Fruit fly (Drosophila melanogaster) whole organism: Measurements from ENCODE around the gene TfIIFalpha.
A peak's percentile ranks its signal among the peaks of the same experiment; 100 is the strongest.

Experiments used
- CG8478 ChIP-seq: fragments of >200 bp; optimal IDR thresholded peaks from 2 replicates; lab custom pipeline; 2018; ENCODE audit warnings: inconsistent platforms
- Dll ChIP-seq: fragments of >200 bp; optimal IDR thresholded peaks from 2 replicates; lab custom pipeline; 2017
- EcR ChIP-seq, 2 experiments: fragments of >200 bp; optimal IDR thresholded peaks; 2 replicates each; lab custom pipeline; 2017; ENCODE audit warnings: missing biosample characterization in 2 of 2, missing genetic modification characterization in 2 of 2, missing genetic modification reagents in 2 of 2
- pan ChIP-seq: fragments of >200 bp; optimal IDR thresholded peaks from 2 replicates; lab custom pipeline; 2017
- psq ChIP-seq: fragments of >200 bp; optimal IDR thresholded peaks from 2 replicates; lab custom pipeline; 2017
- usp ChIP-seq: fragments of >200 bp; optimal IDR thresholded peaks from 2 replicates; lab custom pipeline; 2017; ENCODE audit warnings: missing biosample characterization, missing genetic modification characterization, mixed read lengths

TfIIFalpha gene

DNA sequence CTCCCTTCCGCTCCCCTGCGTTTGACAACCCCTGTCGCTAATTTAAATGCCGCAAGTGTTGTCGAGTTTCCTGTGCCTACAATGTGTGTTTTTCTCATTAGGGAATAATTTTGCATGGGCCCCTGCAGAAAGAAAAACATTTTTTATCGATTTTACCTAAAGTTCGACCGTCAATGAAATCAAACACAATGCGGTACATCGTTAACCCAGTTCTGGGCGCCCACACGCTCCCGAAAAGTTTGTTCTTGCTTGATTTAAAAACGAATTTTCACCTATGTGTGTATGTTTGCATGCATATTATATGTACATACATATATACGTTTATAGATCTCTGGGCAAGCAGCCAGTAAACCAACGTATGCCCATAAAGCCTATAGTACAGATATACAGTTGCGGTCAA is 27.8 kb upstream of the TfIIFalpha start:
- TF ChIP-seq usp (GFP tag; lab: Kevin White, UChicago) (no peak), pan (lab: Kevin White, UChicago) (peak; percentile 31), CG8478 (no peak), Dll (no peak)

DNA sequence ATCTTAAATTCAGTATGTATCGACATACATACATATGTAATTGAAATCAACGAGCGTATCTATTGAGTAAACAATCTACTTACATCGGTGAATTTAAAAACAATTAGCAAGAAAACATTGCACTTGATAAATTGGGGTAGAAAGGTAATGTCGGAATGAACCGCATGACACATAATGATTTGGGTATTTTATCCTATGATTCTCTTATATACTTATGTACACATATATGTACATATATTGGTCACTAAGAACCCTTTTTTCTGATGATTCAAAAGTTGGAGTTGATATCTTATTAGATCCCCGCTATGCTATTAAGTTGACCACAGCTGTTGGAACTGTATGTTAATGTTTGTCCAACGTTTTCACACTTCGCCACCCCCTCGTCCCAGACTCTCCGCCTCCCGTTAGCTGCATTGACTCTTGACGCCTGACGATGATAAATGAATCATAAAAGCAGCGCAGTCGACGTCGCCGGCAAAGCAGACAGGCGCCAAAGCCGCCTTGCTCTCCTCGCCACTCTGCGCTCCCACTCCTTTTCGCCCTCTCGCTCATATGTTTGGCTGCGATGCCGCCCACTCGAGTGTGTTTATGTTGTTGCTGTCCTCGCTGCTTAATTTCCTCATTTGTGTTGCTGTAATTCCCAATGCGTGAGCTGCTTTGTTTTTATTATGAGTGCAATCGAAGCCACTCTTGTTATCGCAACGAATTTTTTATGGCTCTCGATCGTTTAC is 27.2 kb upstream of the TfIIFalpha start:
- TF ChIP-seq CG8478, result no peak
- no peak for TF ChIP-seq usp (GFP tag; lab: Kevin White, UChicago)
- TF ChIP-seq psq (lab: Kevin White, UChicago), result no peak
- TF ChIP-seq Dll, result no peak
- no peak for TF ChIP-seq EcR (GFP tag; optimal IDR thresholded peaks at IDR 0.05; lab: Kevin White, UChicago)
- no peak for TF ChIP-seq pan (lab: Kevin White, UChicago)

DNA sequence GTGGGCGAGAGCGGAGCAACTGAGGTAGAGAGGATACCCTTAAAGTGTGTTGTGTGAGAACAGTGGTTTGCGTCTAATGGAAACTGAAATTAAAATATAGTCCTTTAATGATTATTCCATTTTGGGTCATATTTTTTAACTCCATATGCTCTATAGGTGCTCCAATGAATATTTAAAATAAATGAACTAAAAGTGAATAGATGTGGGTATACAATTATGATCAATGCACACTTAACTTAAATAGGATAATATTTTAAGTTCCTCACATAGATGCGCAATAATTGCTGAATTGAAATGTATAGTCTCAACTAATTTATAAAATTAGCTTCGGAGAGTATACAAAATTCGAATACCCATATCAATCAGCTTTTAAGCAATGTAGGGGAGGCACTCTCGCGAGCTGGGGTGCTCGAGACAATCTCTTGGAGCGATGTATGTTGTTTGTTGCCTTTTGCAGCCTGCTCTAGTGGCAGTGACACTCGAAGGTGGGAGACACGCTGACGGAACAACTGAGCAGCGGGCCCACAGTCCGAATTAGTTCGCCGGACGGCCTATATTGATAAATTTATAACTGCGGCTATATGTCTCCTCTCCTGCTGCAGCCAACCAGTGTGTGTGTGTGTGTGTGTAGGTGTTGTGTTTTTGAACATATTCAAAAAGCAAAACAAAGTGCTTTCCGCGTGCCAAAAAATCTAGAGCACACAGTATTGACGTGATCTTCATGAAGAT is 26.5 kb upstream of the TfIIFalpha start:
- TF ChIP-seq CG8478 (no peak), usp (GFP tag; lab: Kevin White, UChicago) (no peak), Dll (no peak), psq (lab: Kevin White, UChicago) (no peak), EcR (GFP tag; optimal IDR thresholded peaks at IDR 0.05; lab: Kevin White, UChicago) (no peak), pan (lab: Kevin White, UChicago) (no peak)

DNA sequence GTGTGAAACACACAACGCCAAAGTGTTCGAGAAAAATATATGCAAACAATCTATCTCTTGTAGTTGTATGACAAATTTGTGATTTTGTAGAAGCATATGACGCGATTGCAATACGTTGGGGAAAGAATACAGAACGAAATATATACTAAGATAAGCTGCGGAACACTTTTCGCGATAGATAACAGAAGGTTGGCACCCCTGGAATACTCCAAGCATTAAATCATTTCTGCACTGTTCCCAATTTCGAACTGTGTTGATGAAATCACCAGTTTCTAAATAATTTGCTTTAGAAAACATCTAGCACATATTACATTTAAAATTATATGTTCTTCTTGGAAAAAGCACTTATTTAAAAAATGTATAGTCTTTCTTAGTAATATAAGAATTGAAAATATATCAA is 25.9 kb upstream of the TfIIFalpha start:
- TF ChIP-seq usp (GFP tag; lab: Kevin White, UChicago) (no peak), Dll (no peak), EcR (GFP tag; optimal IDR thresholded peaks at IDR 0.05; lab: Kevin White, UChicago) (no peak), pan (lab: Kevin White, UChicago) (no peak), CG8478 (no peak), psq (lab: Kevin White, UChicago) (no peak)

DNA sequence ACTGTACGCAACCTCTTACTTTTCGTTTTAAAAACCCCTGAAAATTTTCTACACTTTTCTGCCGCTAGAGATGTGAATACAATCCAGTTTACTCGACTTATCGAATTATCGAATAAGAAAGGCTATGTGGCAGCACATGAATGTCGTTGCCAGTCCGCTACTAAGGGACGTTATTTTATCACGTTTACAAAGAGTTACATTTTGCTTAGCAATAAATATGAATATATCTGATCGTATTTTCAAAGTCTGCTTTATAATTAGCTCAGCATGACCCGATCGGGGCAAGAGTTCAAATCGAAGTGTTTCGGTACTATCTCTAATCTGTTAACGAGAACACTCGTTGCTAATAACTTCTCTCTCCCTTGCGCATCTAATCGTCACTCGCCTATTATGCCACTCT is 12.2 kb upstream of the TfIIFalpha start, which contains the start of gene CG42724:
Gene CG42724 (minus strand): TSS at position 189 of the 400 bp plus-strand sequence.
- TF ChIP-seq psq (lab: Kevin White, UChicago), result no peak

DNA sequence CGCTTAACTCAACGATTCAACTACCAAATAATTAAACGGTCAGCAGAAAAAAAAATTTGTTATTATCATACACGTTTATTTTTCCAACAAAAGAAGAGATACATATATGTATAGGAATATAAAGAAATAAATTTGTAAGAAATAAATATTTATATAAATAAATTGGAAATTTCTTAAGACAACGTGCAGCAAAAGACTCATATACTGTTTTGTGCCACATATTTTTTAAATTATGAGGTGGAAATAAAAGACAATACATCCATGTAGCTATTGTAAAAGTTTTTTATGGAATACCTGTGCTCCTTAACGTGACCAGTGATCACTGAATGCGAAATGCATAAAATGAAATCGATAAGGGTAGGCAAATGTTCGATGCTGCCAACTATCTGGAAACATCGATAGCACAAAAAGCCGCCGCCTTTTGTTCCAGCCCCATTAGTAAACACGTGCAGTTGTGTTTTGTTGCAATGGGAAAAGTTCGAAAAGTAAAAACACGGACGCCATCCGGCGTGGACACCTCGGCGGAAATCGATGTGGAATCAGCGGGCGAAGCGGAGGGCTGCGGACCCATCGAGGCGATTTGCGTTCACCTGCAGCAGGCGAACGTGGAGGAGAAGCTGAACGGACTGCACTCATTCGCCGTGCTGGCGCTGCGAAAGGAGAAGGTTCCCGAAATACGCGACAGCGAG is 11.6 kb upstream of the TfIIFalpha start, which contains the start of gene CG10286:
Gene CG10286 (plus strand): TSS at position 416 of the 689 bp plus-strand sequence.
- no peak for TF ChIP-seq pan (lab: Kevin White, UChicago)
- TF ChIP-seq EcR (GFP tag; optimal IDR thresholded peaks at IDR 0.05; lab: Kevin White, UChicago), result no peak
- TF ChIP-seq psq (lab: Kevin White, UChicago), result no peak
- no peak for TF ChIP-seq Dll
- no peak for TF ChIP-seq usp (GFP tag; lab: Kevin White, UChicago)
- no peak for TF ChIP-seq CG8478

DNA sequence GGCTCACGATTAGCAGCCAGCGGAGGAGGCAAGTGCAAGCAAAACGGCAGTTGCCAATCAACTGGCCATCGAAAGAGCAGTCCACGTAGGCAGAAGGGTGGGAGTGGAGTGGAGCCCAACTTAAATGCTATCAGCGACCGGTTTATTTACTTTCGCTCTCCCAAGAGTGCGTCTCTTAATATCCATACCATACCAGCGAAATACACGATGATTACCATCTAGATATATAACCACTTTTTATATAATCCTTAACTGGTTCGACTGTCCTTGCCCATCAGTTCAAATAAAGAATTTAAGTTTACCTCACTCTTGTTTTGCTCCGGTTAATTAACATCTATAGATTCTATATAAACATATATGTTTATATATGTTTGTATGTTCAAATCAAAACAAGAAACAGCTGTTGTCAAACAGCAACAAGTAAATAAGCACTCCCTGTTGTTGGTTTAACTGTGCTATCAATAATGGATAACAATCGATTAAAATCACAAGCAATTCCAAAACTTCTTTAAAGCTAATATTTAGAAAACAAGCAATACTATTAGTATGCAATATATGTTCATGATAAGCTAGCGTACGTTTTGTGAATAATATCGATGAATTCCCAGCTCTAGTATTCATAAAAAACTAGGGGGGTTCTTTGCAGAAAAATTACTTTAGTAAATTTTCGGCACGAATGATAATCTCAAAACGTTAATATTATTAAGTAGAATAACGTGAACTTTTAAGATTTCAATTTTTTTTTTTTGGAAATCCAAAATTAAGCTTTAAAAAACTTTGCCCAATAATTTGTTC is 6.6 kb upstream of the TfIIFalpha start:
- TF ChIP-seq EcR (GFP tag; optimal IDR thresholded peaks at IDR 0.05; lab: Kevin White, UChicago) (no peak), pan (lab: Kevin White, UChicago) (no peak), usp (GFP tag; lab: Kevin White, UChicago) (no peak), CG8478 (no peak), Dll (no peak), psq (lab: Kevin White, UChicago) (no peak)

DNA sequence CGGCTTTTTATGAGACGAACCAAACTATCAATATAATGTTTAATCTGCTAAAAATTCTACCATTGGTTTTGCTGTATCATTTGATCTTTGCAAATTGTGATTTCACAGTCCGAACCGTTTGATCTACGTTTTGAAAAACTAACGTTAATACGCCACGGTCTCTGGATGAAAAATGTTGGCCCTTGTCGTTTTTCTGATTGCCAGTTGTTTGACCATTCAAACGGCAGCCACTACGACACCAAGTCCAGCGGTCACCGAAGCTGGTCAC is 6.0 kb upstream of the TfIIFalpha start, which contains the start of gene CG42564:
Gene CG42564 (plus strand): TSS at position 169 of the 268 bp plus-strand sequence.
- TF ChIP-seq pan (lab: Kevin White, UChicago) (no peak), psq (lab: Kevin White, UChicago) (no peak), EcR (GFP tag; optimal IDR thresholded peaks at IDR 0.05; lab: Kevin White, UChicago) (no peak), Dll (no peak), CG8478 (no peak), usp (GFP tag; lab: Kevin White, UChicago) (no peak)

DNA sequence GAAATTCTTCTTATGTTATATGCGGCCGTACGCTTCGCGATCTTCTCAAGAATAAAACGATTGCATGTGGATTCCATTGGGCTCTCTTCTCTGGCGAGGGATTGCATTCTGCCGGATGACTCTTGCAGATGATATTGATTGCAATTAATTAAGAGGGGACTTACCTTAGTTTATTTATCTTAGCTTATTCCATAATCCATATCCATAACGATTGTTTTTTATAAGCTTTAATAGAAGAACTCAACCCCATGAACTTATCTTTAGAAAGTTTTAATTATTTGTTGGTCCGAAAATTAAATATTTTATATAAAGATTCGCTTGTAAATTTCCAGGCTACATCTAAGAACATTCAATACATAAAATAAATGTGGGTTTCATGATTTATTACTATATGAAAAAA is 4.3 kb upstream of the TfIIFalpha start, which contains the start of gene CRAT:
Gene CRAT (minus strand): TSS at position 101 of the 400 bp plus-strand sequence.
- TF ChIP-seq EcR (GFP tag; optimal IDR thresholded peaks at IDR 0.05; lab: Kevin White, UChicago) (no peak), usp (GFP tag; lab: Kevin White, UChicago) (no peak)

DNA sequence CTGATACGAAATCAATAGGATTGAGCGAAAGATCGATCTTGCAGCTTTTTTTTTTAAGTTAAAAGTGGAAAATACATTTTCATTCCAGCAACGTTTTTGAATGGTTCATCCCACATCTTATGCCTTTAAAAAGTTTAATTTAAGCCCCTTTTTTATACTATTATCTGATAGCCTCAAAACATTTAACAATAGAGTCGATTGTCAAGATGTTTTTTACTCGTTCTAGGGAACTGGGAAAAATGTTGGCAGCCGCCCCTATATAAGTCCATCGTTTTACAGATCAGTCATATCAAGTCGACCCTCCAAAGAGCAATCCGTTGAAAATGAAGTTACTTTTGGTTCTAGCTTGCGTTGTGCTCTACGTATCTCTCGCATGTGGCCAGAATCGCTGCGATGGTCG is 2.8 kb upstream of the TfIIFalpha start, which contains the start of gene CG42537:
Gene CG42537 (plus strand): TSS at position 301 of the 400 bp plus-strand sequence.
- TF ChIP-seq usp (GFP tag; lab: Kevin White, UChicago) (no peak), EcR (GFP tag; optimal IDR thresholded peaks at IDR 0.05; lab: Kevin White, UChicago) (no peak), Dll (no peak), pan (lab: Kevin White, UChicago) (no peak), psq (lab: Kevin White, UChicago) (no peak), CG8478 (no peak)

DNA sequence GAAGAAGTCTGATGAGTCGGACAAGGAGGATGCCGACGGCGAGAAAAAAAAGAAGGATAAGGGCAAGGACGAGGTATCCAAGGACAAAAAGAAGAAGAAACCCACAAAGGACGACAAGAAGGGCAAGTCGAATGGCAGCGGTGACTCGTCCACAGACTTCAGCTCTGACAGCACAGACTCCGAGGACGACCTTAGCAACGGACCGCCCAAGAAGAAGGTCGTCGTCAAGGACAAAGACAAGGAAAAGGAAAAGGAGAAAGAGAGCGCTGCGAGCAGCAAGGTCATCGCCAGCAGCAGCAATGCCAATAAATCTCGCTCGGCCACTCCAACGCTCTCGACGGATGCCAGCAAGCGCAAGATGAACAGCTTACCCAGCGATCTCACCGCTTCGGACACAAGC is 1.5 kb downstream of the TfIIFalpha start:
- TF ChIP-seq pan (lab: Kevin White, UChicago), result no peak
- no peak for TF ChIP-seq psq (lab: Kevin White, UChicago)
- no peak for TF ChIP-seq EcR (GFP tag; optimal IDR thresholded peaks at IDR 0.05; lab: Kevin White, UChicago)
- no peak for TF ChIP-seq CG8478
- no peak for TF ChIP-seq usp (GFP tag; lab: Kevin White, UChicago)
- no peak for TF ChIP-seq Dll
